Fruit fly (Drosophila melanogaster) whole organism, prepupa: ENCODE measurements around the gene RAF2.

Source experiments
- Blimp-1 ChIP-seq: fragments of 200-800 bp; sonication (Bioruptor generic); optimal IDR thresholded peaks from 3 replicates; lab custom pipeline; 2017; ENCODE audit warnings: missing biosample characterization, missing genetic modification characterization, mild to moderate bottlenecking, moderate library complexity, missing genetic modification reagents
- CG15336 ChIP-seq: fragments of 200-800 bp; sonication (Bioruptor generic); IDR thresholded peaks from 2 replicates; pipeline ENCODE4 v1.3.6; 2022; ENCODE audit warnings: missing biosample characterization, missing genetic modification characterization
- CG1621 ChIP-seq: fragments of 200-800 bp; sonication (Bioruptor generic); optimal IDR thresholded peaks from 3 replicates; lab custom pipeline; 2018; ENCODE audit warnings: missing biosample characterization, mild to moderate bottlenecking, missing genetic modification characterization
- CG6163 ChIP-seq: fragments of 200-800 bp; sonication (Bioruptor generic); IDR thresholded peaks from 3 replicates; pipeline ENCODE4 v1.3.6; 2022; ENCODE audit warnings: missing biosample characterization, missing genetic modification characterization
- CG6854 ChIP-seq: fragments of 200-800 bp; sonication (Bioruptor generic); optimal IDR thresholded peaks from 2 replicates; lab custom pipeline; 2017; ENCODE audit warnings: missing biosample characterization, mild to moderate bottlenecking, missing genetic modification characterization
- Eip78C ChIP-seq: fragments of 200-800 bp; sonication (Bioruptor generic); peaks from one replicate; lab custom pipeline; 2016; ENCODE audit warnings: missing biosample characterization, missing genetic modification characterization
- Gug ChIP-seq: fragments of 200-800 bp; sonication (Bioruptor generic); IDR thresholded peaks from 2 replicates; pipeline ENCODE4 v1.3.6; 2022; ENCODE audit warnings: missing biosample characterization, missing genetic modification characterization
- Hr38 ChIP-seq: sonication (Bioruptor generic); optimal IDR thresholded peaks from 2 replicates; lab custom pipeline; 2016; ENCODE audit warnings: missing biosample characterization, missing genetic modification characterization
- dsx ChIP-seq: fragments of 200-800 bp; optimal IDR thresholded peaks from 3 replicates; lab custom pipeline; 2019; ENCODE audit warnings: missing biosample characterization, mild to moderate bottlenecking, missing genetic modification characterization, moderate library complexity; ENCODE audit not compliant: poor library complexity, severe bottlenecking
- eg ChIP-seq: fragments of 200-800 bp; sonication (Bioruptor generic); IDR thresholded peaks from 3 replicates; pipeline ENCODE4 v1.3.6; 2022; ENCODE audit warnings: missing biosample characterization, missing genetic modification characterization
- fkh ChIP-seq: fragments of 200-800 bp; sonication (Bioruptor generic); optimal IDR thresholded peaks from 3 replicates; lab custom pipeline; 2017; ENCODE audit warnings: missing biosample characterization, mild to moderate bottlenecking, missing genetic modification characterization, moderate library complexity

Gene RAF2

DNA sequence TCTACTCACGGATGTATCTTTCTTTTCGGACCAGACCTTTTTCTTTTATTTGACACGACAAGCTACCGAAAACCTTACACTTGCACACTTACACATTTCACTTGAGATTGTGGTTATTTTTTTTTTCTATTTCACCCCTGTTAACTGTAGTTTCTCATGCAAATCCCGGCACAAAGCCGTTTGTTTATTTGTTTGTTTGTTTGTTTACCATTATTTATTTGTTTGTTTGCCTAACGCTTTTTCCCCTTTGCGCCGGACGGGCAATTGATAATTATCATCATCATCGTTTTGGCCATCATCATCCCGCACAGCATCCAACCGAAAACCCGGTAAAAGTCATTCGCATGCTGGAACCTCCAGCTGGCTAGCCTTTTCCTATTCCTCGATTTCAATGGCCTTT lies 44.9 kb downstream of the RAF2 start:
- no peak for TF ChIP-seq Blimp-1
- no peak for TF ChIP-seq CG6163
- TF ChIP-seq fkh (GFP tag; lab: Kevin White, UChicago) = peak; percentile 55

DNA sequence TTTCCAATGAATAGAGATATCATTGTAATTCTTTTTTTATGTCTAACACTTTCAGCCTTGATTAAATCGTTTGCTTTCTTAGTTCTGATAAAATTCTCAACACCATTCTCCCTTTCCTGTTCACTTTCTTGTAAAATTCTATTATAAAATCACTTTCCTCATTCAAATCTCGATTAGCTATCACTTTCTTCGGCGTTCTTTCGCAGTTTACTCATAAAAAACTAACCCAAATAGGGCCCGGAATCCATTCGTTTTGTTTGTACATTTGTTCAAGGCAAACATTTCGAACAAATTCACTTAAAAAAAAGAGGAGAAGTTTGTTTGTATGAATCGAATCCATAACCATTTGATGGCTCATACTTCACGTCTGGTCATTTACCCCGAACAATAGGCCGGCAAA lies 47.4 kb downstream of the RAF2 start:
- TF ChIP-seq fkh (GFP tag; lab: Kevin White, UChicago) (peak; percentile 41), Eip78C (no peak), CG15336 (GFP tag; lab: Robert Waterston, UW) (no peak), eg (GFP tag; lab: Robert Waterston, UW) (no peak)

DNA sequence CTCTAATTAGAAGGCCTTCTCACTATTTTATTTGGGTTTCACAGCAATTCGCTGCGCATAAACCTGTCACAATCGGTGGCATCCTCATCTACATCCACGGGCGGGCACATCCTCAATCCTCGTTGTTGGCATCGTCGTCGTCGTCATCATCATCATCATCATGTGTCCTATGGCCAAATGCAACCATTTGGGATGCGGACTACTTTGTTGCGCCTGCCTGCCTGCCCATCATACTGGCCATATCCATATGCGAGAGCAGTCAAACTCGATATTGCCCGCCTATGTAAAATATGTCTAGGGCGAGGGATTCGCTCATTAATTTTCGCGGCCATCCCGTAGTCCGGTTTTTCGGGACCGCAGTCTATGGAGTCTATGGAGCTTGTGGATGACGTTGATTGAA lies 51.1 kb downstream of the RAF2 start:
- no peak for TF ChIP-seq fkh (GFP tag; lab: Kevin White, UChicago)
- peak; percentile 24 for TF ChIP-seq Eip78C
- TF ChIP-seq CG6854 (GFP tag; lab: Kevin White, UChicago) = no peak
- no peak for TF ChIP-seq Hr38 (GFP tag; lab: Kevin White, UChicago)
- no peak for TF ChIP-seq Gug (GFP tag; lab: Robert Waterston, UW)
- no peak for TF ChIP-seq CG1621 (tag; lab: Kevin White, UChicago)
- peak; percentile 96 for TF ChIP-seq dsx (GFP tag; lab: Kevin White, UChicago)
